Fruit fly (Drosophila melanogaster) whole organism, adult: ENCODE results near the gene eIF1A.

Source experiments
- CG5204 ChIP-seq: fragments of 200-800 bp; sonication (Bioruptor generic); optimal IDR thresholded peaks from 2 replicates; lab custom pipeline; 2016; ENCODE audit warnings: missing biosample characterization, missing genetic modification characterization
- bab1 ChIP-seq: fragments of 200-800 bp; sonication (Bioruptor generic); optimal IDR thresholded peaks from 3 replicates; lab custom pipeline; 2019; ENCODE audit warnings: missing biosample characterization, mild to moderate bottlenecking, missing genetic modification characterization, moderate library complexity
- cic ChIP-seq: fragments of 200-800 bp; sonication (Bioruptor generic); optimal IDR thresholded peaks from 2 replicates; lab custom pipeline; 2017; ENCODE audit warnings: missing biosample characterization, mild to moderate bottlenecking, missing genetic modification characterization, moderate library complexity
- cnc ChIP-seq, 2 experiments: fragments of >200 bp; optimal IDR thresholded peaks; 2 replicates each; lab custom pipeline; 2017
- kay ChIP-seq: fragments of 200-800 bp; sonication (Bioruptor generic); peaks from one replicate; lab custom pipeline; 2016; ENCODE audit warnings: missing biosample characterization, missing genetic modification characterization, borderline replicate concordance
- tj ChIP-seq: fragments of 200-800 bp; sonication (Bioruptor generic); optimal IDR thresholded peaks from 3 replicates; lab custom pipeline; 2017; ENCODE audit warnings: missing biosample characterization, mild to moderate bottlenecking, missing genetic modification characterization, moderate library complexity
- toe ChIP-seq: fragments of 200-800 bp; sonication (Bioruptor generic); optimal IDR thresholded peaks from 2 replicates; lab custom pipeline; 2016; ENCODE audit warnings: missing biosample characterization, missing genetic modification characterization

DNA sequence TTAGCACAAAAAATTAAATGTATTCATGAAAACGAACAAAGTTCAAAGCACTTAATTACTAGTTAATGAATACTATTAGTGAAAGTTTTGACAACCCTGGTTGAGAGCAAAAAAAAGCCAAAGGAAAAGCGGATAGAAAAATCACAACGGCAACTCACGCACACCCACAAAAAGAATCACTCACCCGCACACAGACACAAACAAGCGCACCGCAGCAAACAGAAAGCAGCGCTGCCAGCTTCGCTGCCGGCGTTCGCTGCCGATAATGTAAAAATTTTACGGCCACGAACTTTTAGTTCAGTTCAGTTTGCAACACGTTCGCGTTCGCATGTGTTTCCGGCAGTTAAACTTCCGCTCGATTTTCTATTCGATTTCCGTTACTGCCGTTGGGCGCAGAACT lies 7.0 kb upstream of the eIF1A start, which contains the start of gene CG18599:
- no peak for TF ChIP-seq CG5204
- no peak for TF ChIP-seq kay
- TF ChIP-seq cic (GFP tag; lab: Kevin White, UChicago), result no peak
- TF ChIP-seq tj (GFP tag; lab: Kevin White, UChicago), result no peak
- no peak for TF ChIP-seq toe (GFP tag; lab: Kevin White, UChicago)
- TF ChIP-seq bab1 (GFP tag; lab: Kevin White, UChicago), result no peak
- TF ChIP-seq cnc (optimal IDR thresholded peaks at IDR 0.05; lab: Kevin White, UChicago), result no peak
